Worm (Caenorhabditis elegans) whole organism, young adult: ENCODE measurements around the gene F43C11.16.

Source experiments
- B0019.2 ChIP-seq: fragments of 200-800 bp; sonication (Bioruptor generic); conservative IDR thresholded peaks from 2 replicates; pipeline ENCODE4 v1.3.6; 2022; ENCODE audit warnings: missing genetic modification reagents, missing genetic modification characterization, missing compliant biosample characterization
- D2030.7 ChIP-seq: fragments of 200-800 bp; sonication (Bioruptor generic); IDR thresholded peaks from 2 replicates; pipeline ENCODE4 v1.3.6; 2022; ENCODE audit warnings: missing genetic modification reagents, missing genetic modification characterization, missing compliant biosample characterization
- F23B12.7 ChIP-seq: sonication (generic microtip); optimal IDR thresholded peaks from 2 replicates; lab custom pipeline; 2017; ENCODE audit warnings: missing genetic modification characterization, mild to moderate bottlenecking, missing compliant biosample characterization, antibody characterized with exemption, moderate library complexity; ENCODE audit not compliant: insufficient read depth
- F39B2.1 ChIP-seq: fragments of 200-800 bp; sonication (Bioruptor generic); IDR thresholded peaks from 2 replicates; pipeline ENCODE4 v1.3.6; 2022; ENCODE audit warnings: missing genetic modification reagents, missing genetic modification characterization, missing compliant biosample characterization
- F52B5.7 ChIP-seq: sonication (generic microtip); optimal IDR thresholded peaks from 2 replicates; lab custom pipeline; 2016; ENCODE audit warnings: mild to moderate bottlenecking, missing genetic modification characterization, missing compliant biosample characterization
- F55B11.4 ChIP-seq: sonication (generic microtip); optimal IDR thresholded peaks from 2 replicates; lab custom pipeline; 2016; ENCODE audit warnings: missing compliant biosample characterization, missing genetic modification characterization, borderline replicate concordance; ENCODE audit not compliant: insufficient read depth
- Y53F4B.3 ChIP-seq: fragments of 200-800 bp; sonication (Bioruptor generic); IDR thresholded peaks from 2 replicates; pipeline ENCODE4 v1.3.6; 2022; ENCODE audit warnings: missing genetic modification reagents, missing genetic modification characterization, missing compliant biosample characterization
- Y53G8AR.9 ChIP-seq: fragments of 200-800 bp; sonication (Bioruptor generic); conservative IDR thresholded peaks from 2 replicates; pipeline ENCODE4 v1.3.6; 2022; ENCODE audit warnings: missing genetic modification reagents, missing genetic modification characterization, missing compliant biosample characterization
- Y56A3A.18 ChIP-seq: fragments of 200-800 bp; sonication (Bioruptor generic); IDR thresholded peaks from 2 replicates; pipeline ENCODE4 v1.3.6; 2022; ENCODE audit warnings: missing genetic modification reagents, missing genetic modification characterization, missing compliant biosample characterization
- Y79H2A.3 ChIP-seq: fragments of 200-800 bp; sonication (Bioruptor generic); conservative IDR thresholded peaks from 2 replicates; pipeline ENCODE4 v1.3.6; 2022; ENCODE audit warnings: missing genetic modification reagents, missing genetic modification characterization, missing compliant biosample characterization
- aptf-3 ChIP-seq: fragments of 200-800 bp; sonication (Bioruptor generic); IDR thresholded peaks from 2 replicates; pipeline ENCODE4 v1.3.6; 2022; ENCODE audit warnings: missing genetic modification characterization, missing compliant biosample characterization
- attf-3 ChIP-seq: fragments of 200-800 bp; sonication (Bioruptor generic); conservative IDR thresholded peaks from 2 replicates; pipeline ENCODE4 v1.3.6; 2022; ENCODE audit warnings: missing genetic modification reagents, missing genetic modification characterization, missing compliant biosample characterization
- attf-5 ChIP-seq: fragments of 200-800 bp; sonication (Bioruptor generic); optimal IDR thresholded peaks from 2 replicates; lab custom pipeline; 2018; ENCODE audit warnings: mild to moderate bottlenecking, missing genetic modification characterization, missing compliant biosample characterization
- attf-6 ChIP-seq: fragments of 200-800 bp; sonication (Bioruptor generic); IDR thresholded peaks from 2 replicates; pipeline ENCODE4 v1.3.6; 2022; ENCODE audit warnings: missing genetic modification reagents, missing genetic modification characterization, missing compliant biosample characterization
- cebp-1 ChIP-seq, 2 experiments: fragments of 200-800 bp in 1 of 2; sonication (Bioruptor generic) in 1 of 2; sonication (generic microtip) in 1 of 2; IDR thresholded peaks in 1 of 2; optimal IDR thresholded peaks in 1 of 2; 2 replicates each; pipeline versions ENCODE4 v1.3.6 to Lab custom; 2017 to 2022; ENCODE audit warnings: missing compliant biosample characterization in 2 of 2, missing genetic modification characterization in 2 of 2, mild to moderate bottlenecking in 1 of 2, missing genetic modification reagents in 1 of 2, moderate library complexity in 1 of 2
- ceh-27 ChIP-seq: fragments of 200-800 bp; sonication (Bioruptor generic); optimal IDR thresholded peaks from 2 replicates; lab custom pipeline; 2018; ENCODE audit warnings: mild to moderate bottlenecking, missing genetic modification characterization, moderate library complexity, missing compliant biosample characterization
- dox-1 ChIP-seq: fragments of 200-800 bp; sonication (Bioruptor generic); IDR thresholded peaks from 2 replicates; pipeline ENCODE4 v1.3.6; 2022; ENCODE audit warnings: missing genetic modification reagents, missing genetic modification characterization, missing compliant biosample characterization
- efl-1 ChIP-seq: fragments of 150-350 bp; optimal IDR thresholded peaks from 2 replicates; lab custom pipeline; 2014; ENCODE audit warnings: missing biosample characterization, missing genetic modification reagents, missing genetic modification characterization
- gei-17 ChIP-seq: fragments of 200-800 bp; sonication (Bioruptor generic); optimal IDR thresholded peaks from 2 replicates; lab custom pipeline; 2018; ENCODE audit warnings: mild to moderate bottlenecking, missing genetic modification characterization, missing compliant biosample characterization
- him-1 ChIP-seq: sonication (generic microtip); optimal IDR thresholded peaks from 2 replicates; lab custom pipeline; 2016; ENCODE audit warnings: missing genotype, missing genetic modification reagents, missing genetic modification characterization, missing compliant biosample characterization
- hlh-12 ChIP-seq: sonication (generic microtip); optimal IDR thresholded peaks from 2 replicates; lab custom pipeline; 2016; ENCODE audit warnings: missing genetic modification characterization, missing compliant biosample characterization
- hrde-1 ChIP-seq: sonication (generic microtip); optimal IDR thresholded peaks from 2 replicates; lab custom pipeline; 2016; ENCODE audit warnings: missing genetic modification characterization, mild to moderate bottlenecking, missing compliant biosample characterization, moderate library complexity, missing genotype, missing genetic modification reagents, borderline replicate concordance
- hsf-1 ChIP-seq: fragments of 200-800 bp; sonication (Bioruptor generic); IDR thresholded peaks from 2 replicates; pipeline ENCODE4 v1.3.6; 2022; ENCODE audit warnings: missing genetic modification reagents, missing genetic modification characterization, missing compliant biosample characterization
- let-526 ChIP-seq: fragments of 200-800 bp; sonication (Bioruptor generic); IDR thresholded peaks from 2 replicates; pipeline ENCODE4 v1.3.6; 2022; ENCODE audit warnings: missing genetic modification reagents, missing genetic modification characterization, missing compliant biosample characterization
- let-607 ChIP-seq, 2 experiments: fragments of 200-800 bp in 1 of 2; sonication (Bioruptor generic) in 1 of 2; sonication (generic microtip) in 1 of 2; optimal IDR thresholded peaks; 2 replicates each; lab custom pipeline; 2016 to 2018; ENCODE audit warnings: mild to moderate bottlenecking in 2 of 2, missing compliant biosample characterization in 2 of 2, missing genetic modification characterization in 2 of 2, moderate library complexity in 2 of 2, missing genotype in 1 of 2
- lin-54 ChIP-seq: fragments of 200-800 bp; sonication (Bioruptor generic); optimal IDR thresholded peaks from 2 replicates; lab custom pipeline; 2018; ENCODE audit warnings: mild to moderate bottlenecking, missing genetic modification characterization, missing compliant biosample characterization
- madf-10 ChIP-seq: sonication (generic microtip); optimal IDR thresholded peaks from 2 replicates; lab custom pipeline; 2016; ENCODE audit warnings: mild to moderate bottlenecking, missing genetic modification characterization, missing compliant biosample characterization
- sdz-38 ChIP-seq: sonication (generic microtip); optimal IDR thresholded peaks from 2 replicates; lab custom pipeline; 2016; ENCODE audit warnings: missing genotype, missing genetic modification characterization, missing compliant biosample characterization
- snpc-4 ChIP-seq, 5 experiments: fragments of 150-350 bp in 1 of 5; sonication (generic microtip) in 4 of 5; optimal IDR thresholded peaks; 2 replicates each; lab custom pipeline; 2014 to 2018; ENCODE audit warnings: missing genetic modification characterization in 5 of 5, missing biosample characterization in 3 of 5, antibody characterized with exemption in 2 of 5, mild to moderate bottlenecking in 2 of 5, missing compliant biosample characterization in 2 of 5, missing genotype in 2 of 5, moderate library complexity in 2 of 5, missing genetic modification reagents in 1 of 5
- ztf-18 ChIP-seq: sonication (generic microtip); optimal IDR thresholded peaks from 2 replicates; lab custom pipeline; 2016; ENCODE audit warnings: missing genotype, mild to moderate bottlenecking, missing genetic modification characterization, missing compliant biosample characterization
- ztf-6 ChIP-seq: fragments of 200-800 bp; sonication (Bioruptor generic); IDR thresholded peaks from 2 replicates; pipeline ENCODE4 v1.3.6; 2022; ENCODE audit warnings: missing genetic modification reagents, missing genetic modification characterization, missing compliant biosample characterization

F43C11.16 gene

DNA sequence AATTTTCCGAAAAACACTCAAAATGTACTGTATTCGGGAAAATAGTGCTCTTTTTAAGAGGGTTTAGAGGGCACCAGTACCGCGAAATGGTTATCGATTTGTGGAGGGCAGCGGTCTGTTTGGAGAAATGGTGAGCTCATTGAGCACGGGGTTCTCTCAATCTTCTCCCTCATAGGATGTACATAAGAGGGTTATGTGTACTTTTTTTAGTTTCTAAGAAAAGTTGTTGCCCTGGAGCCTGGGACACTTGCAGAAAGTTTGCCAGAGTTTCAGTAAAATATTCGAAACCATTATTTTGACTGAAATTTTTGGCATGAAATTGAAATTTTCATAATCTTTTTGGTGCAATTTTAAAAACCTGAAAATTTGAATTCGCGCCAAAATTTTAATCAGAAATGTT is 7.3 kb downstream of the F43C11.16 start, which contains the start of gene F43C11.10:
Gene F43C11.10 (minus strand): TSS at position 101 of the 400 bp plus-strand sequence.
- no peak for TF ChIP-seq D2030.7 (GFP tag; lab: Robert Waterston, UW)
- no peak for TF ChIP-seq efl-1
- TF ChIP-seq let-607 (tag; optimal IDR thresholded peaks at IDR 0.05; lab: Kevin White, UChicago), result no peak
- no peak for TF ChIP-seq attf-6 (GFP tag; lab: Robert Waterston, UW)
- no peak for TF ChIP-seq let-526 (GFP tag; lab: Robert Waterston, UW)
- no peak for TF ChIP-seq ztf-6 (GFP tag; lab: Robert Waterston, UW)
- TF ChIP-seq madf-10 (tag; lab: Kevin White, UChicago), result no peak
- no peak for TF ChIP-seq Y79H2A.3
- no peak for TF ChIP-seq F55B11.4
- TF ChIP-seq, all 124 proteins: peak for 0

ce11 chrII:2348005-2348404 is 11.9 kb downstream of the F43C11.16 start:
- peak; percentile 93 for TF ChIP-seq hsf-1 (GFP tag; lab: Robert Waterston, UW)

DNA sequence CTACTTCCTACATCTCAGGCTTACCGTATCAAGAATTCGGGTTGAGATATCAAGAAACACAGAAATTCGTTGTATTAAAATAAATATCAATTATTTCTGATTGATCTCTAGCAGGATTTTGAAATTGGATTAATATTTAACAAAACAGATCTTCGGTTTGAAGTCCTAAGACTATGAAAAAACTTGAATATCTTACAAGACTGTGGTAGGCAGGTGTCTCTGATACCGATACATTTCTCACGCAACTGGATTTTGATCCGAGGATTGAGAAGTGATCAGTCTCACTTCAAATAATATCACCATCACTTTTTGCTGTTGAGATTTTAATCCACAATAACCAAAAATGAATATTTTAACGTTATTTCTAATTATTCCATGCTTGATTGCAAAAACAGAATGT is 13.2 kb downstream of the F43C11.16 start, which contains the start of gene F43C11.4:
Gene F43C11.4 (plus strand): TSS at position 301 of the 400 bp plus-strand sequence.
- TF ChIP-seq him-1 (tag; lab: Kevin White, UChicago) (no peak), aptf-3 (no peak), Y56A3A.18 (GFP tag; lab: Robert Waterston, UW) (no peak), snpc-4 (GFP tag; optimal IDR thresholded peaks at IDR 0.05; lab: Kevin White, UChicago) (no peak), snpc-4 (tag; optimal IDR thresholded peaks at IDR 0.05; lab: Kevin White, UChicago) (no peak), Y53G8AR.9 (GFP tag; lab: Robert Waterston, UW) (no peak), F52B5.7 (tag; lab: Kevin White, UChicago) (no peak), cebp-1 (GFP tag; IDR thresholded peaks at IDR 0.05; lab: Robert Waterston, UW) (no peak), cebp-1 (tag; optimal IDR thresholded peaks at IDR 0.05; lab: Kevin White, UChicago) (no peak)
- TF ChIP-seq, all 124 proteins: peak for 0

ce11 chrII:2342004-2342479 is 17.8 kb downstream of the F43C11.16 start, which contains the start of gene F43C11.6:
TSS of gene F43C11.6 (plus strand) at chrII:2342429.
- TF ChIP-seq ceh-27 (GFP tag; lab: Kevin White, UChicago) (no peak), attf-3 (peak; percentile 89), attf-5 (GFP tag; lab: Kevin White, UChicago) (peak; percentile 25)

- TF ChIP-seq F23B12.7, result no peak
- no peak for TF ChIP-seq B0019.2
- TF ChIP-seq dox-1 (GFP tag; lab: Robert Waterston, UW), result no peak
- TF ChIP-seq sdz-38, result no peak
- TF ChIP-seq Y53F4B.3, result no peak
- TF ChIP-seq lin-54 (GFP tag; lab: Kevin White, UChicago), result no peak
- TF ChIP-seq ceh-27 (GFP tag; lab: Kevin White, UChicago), result no peak
- TF ChIP-seq hlh-12 (tag; lab: Kevin White, UChicago), result no peak
- TF ChIP-seq gei-17 (GFP tag; lab: Kevin White, UChicago), result no peak
- no peak for TF ChIP-seq ztf-18 (tag; lab: Kevin White, UChicago)
- TF ChIP-seq F39B2.1 (GFP tag; lab: Robert Waterston, UW), result no peak
- no peak for TF ChIP-seq hrde-1 (tag; lab: Kevin White, UChicago)
Observed at ce11 chrII:2341515-2341914, 18.4 kb downstream of the F43C11.16 start, which contains the start of gene enri-1. TSS of gene enri-1 (minus strand) at chrII:2341615.
